Worm (Caenorhabditis elegans) whole organism, early embryonic: Measurements from ENCODE around the gene unc-9.

Experiments
- B0310.2 ChIP-seq: sonication (generic microtip); optimal IDR thresholded peaks from 2 replicates; lab custom pipeline; 2016; ENCODE audit warnings: mild to moderate bottlenecking, missing genetic modification characterization, missing compliant biosample characterization
- F13C5.2 ChIP-seq: sonication (generic microtip); optimal IDR thresholded peaks from 2 replicates; lab custom pipeline; 2017; ENCODE audit warnings: mild to moderate bottlenecking, missing genetic modification characterization, inconsistent platforms, missing compliant biosample characterization
- aly-1 ChIP-seq: sonication (generic microtip); optimal IDR thresholded peaks from 2 replicates; lab custom pipeline; 2016; ENCODE audit warnings: missing genetic modification characterization, missing compliant biosample characterization
- ama-1 ChIP-seq: fragments of 150-350 bp; optimal IDR thresholded peaks from 2 replicates; lab custom pipeline; 2014
- ets-7 ChIP-seq: sonication (generic microtip); optimal IDR thresholded peaks from 2 replicates; lab custom pipeline; 2016; ENCODE audit warnings: missing genotype, missing genetic modification characterization, missing compliant biosample characterization
- flt-1 ChIP-seq: fragments of 200-800 bp; sonication (Bioruptor generic); IDR thresholded peaks from 2 replicates; pipeline ENCODE4 v1.3.6; 2022; ENCODE audit warnings: missing genetic modification characterization, missing compliant biosample characterization
- hmg-4 ChIP-seq: fragments of 200-800 bp; sonication (Bioruptor generic); optimal IDR thresholded peaks from 2 replicates; lab custom pipeline; 2018; ENCODE audit warnings: mild to moderate bottlenecking, missing genetic modification characterization, missing compliant biosample characterization
- hnd-1 ChIP-seq: sonication (generic microtip); optimal IDR thresholded peaks from 2 replicates; lab custom pipeline; 2016; ENCODE audit warnings: missing genetic modification characterization, missing compliant biosample characterization
- pes-1 ChIP-seq: fragments of 200-800 bp; sonication (Bioruptor generic); IDR thresholded peaks from 2 replicates; pipeline ENCODE4 v1.3.6; 2022; ENCODE audit warnings: missing genetic modification reagents, missing genetic modification characterization, missing compliant biosample characterization
- scrt-1 ChIP-seq: fragments of 200-800 bp; sonication (Bioruptor generic); IDR thresholded peaks from 2 replicates; pipeline ENCODE4 v1.3.6; 2022; ENCODE audit warnings: missing genetic modification characterization, missing compliant biosample characterization
- tbx-37 ChIP-seq: fragments of 200-800 bp; sonication (Bioruptor generic); conservative IDR thresholded peaks from 2 replicates; pipeline ENCODE4 v1.3.6; 2022; ENCODE audit warnings: missing genetic modification reagents, missing genetic modification characterization, missing compliant biosample characterization

DNA sequence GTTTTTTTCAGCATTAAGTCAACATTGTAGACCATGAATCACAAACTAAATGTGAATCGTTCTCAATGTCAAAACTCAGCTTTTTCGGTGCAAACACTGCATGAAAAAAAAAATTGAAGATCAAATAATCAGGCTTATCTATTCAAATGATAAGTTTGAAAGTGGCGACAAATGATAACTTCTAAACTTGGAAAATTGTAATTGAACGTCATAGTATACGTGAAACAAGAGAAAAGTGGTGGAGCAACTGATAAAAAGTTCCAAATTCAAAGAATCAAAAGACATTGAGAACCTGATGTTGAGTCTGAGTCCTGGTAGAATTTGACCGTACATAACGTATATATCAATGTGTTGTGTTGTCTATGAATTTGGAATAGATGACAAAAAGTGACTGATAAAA lies 38.4 kb upstream of the unc-9 start:
- no peak for TF ChIP-seq B0310.2 (tag; lab: Kevin White, UChicago)
- no peak for TF ChIP-seq F13C5.2 (tag; lab: Kevin White, UChicago)
- TF ChIP-seq ama-1 (lab: Kevin White, UChicago): no peak
- no peak for TF ChIP-seq tbx-37 (GFP tag; lab: Robert Waterston, UW)
- TF ChIP-seq hmg-4: no peak
- no peak for TF ChIP-seq flt-1 (GFP tag; lab: Robert Waterston, UW)
- no peak for TF ChIP-seq hnd-1 (tag; lab: Kevin White, UChicago)
- no peak for TF ChIP-seq scrt-1 (GFP tag; lab: Robert Waterston, UW)
- TF ChIP-seq aly-1 (tag; lab: Kevin White, UChicago): no peak
- no peak for TF ChIP-seq pes-1 (GFP tag; lab: Robert Waterston, UW)
- no peak for TF ChIP-seq ets-7 (tag; lab: Kevin White, UChicago)
